Worm (Caenorhabditis elegans): ENCODE results near the gene F38B6.6.
A peak's percentile ranks its signal among the peaks of the same experiment; 100 is the strongest.

DNA sequence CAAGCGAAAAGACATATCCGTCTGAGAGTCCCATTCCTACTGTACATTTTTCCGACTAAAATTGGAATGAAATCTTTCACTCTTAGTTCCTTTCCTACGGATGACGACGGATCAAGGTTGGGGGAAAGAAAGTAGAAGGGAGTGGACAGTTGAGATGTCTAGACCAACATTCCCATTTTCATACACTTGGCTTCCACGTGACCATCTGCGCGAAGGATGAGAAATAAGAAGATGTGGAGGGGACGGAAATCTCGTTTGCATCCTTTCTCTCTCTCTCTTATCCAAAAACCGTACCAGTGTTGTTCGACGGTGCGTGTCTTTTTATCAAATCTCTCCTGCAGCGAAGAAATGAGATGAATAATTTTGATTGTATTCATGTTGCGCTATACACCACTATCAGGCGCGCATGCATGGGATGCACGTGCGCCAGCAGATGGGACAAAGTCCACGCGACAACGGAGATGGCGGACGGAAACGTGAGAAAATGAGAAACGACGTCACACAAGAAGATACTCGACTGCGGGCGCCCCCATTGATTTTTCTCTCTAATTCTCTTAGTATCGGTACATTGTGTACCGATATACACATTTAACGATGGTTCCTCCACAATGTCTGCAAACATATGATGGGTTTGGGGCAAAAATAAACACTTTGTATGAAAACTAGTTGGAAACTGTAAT, 47.6 kb upstream of the F38B6.6 start:
- no peak for TF ChIP-seq snpc-4 (tag; optimal IDR thresholded peaks at IDR 0.05)
- TF ChIP-seq egl-43 (GFP tag; IDR thresholded peaks at IDR 0.05): peak; percentile 72
- TF ChIP-seq pha-4 (GFP tag; IDR thresholded peaks at IDR 0.05): peak; percentile 74
- TF ChIP-seq pha-4 (tag; optimal IDR thresholded peaks at IDR 0.05): peak; percentile 13
- TF ChIP-seq mdt-29 (GFP tag; IDR thresholded peaks at IDR 0.05): peak; percentile 79
- no peak for TF ChIP-seq nhr-41 (GFP tag; IDR thresholded peaks at IDR 0.05)
- TF ChIP-seq nhr-76 (tag; optimal IDR thresholded peaks at IDR 0.05): peak; percentile 52
- no peak for TF ChIP-seq ama-1 (optimal IDR thresholded peaks at IDR 0.05)
- peak in 1 of 2 experiments; percentile 86 for TF ChIP-seq unc-62 (GFP tag; optimal IDR thresholded peaks at IDR 0.05 in 1 of 2)
- no peak for TF ChIP-seq unc-62 (tag; optimal IDR thresholded peaks at IDR 0.05)
- no peak for TF ChIP-seq zag-1 (tag; optimal IDR thresholded peaks at IDR 0.05)
- peak; percentile 91 for TF ChIP-seq nhr-10 (tag; optimal IDR thresholded peaks at IDR 0.05)
- TF ChIP-seq daf-8 (GFP tag; IDR thresholded peaks at IDR 0.05): no peak
- no peak for TF ChIP-seq ces-1 (GFP tag; optimal IDR thresholded peaks at IDR 0.05)

Measured in whole organism, L4 larva.